Worm (Caenorhabditis elegans): ENCODE data around the gene T14F9.2.

ce11 chrX:2214454-2214853, 19.7 kb upstream of the T14F9.2 start:
- no peak for TF ChIP-seq cog-1 (tag; optimal IDR thresholded peaks at IDR 0.05)
- TF ChIP-seq klf-2 (GFP tag; conservative IDR thresholded peaks at IDR 0.05): no peak
- TF ChIP-seq flt-1 (GFP tag; IDR thresholded peaks at IDR 0.05): no peak
- no peak for TF ChIP-seq med-1 (GFP tag; optimal IDR thresholded peaks at IDR 0.05; ENCODE audit: insufficient read depth)
- no peak for TF ChIP-seq T22C8.4 (GFP tag; IDR thresholded peaks at IDR 0.05)
- TF ChIP-seq tab-1 (GFP tag; IDR thresholded peaks at IDR 0.05): no peak
- TF ChIP-seq ztf-29 (GFP tag; IDR thresholded peaks at IDR 0.05): no peak
- TF ChIP-seq ztf-23 (GFP tag; IDR thresholded peaks at IDR 0.05): no peak
